Worm (Caenorhabditis elegans) whole organism, L3 larva: Measurements from ENCODE around the gene R151.8.

Experiments
- R02D3.7 ChIP-seq: fragments of 150-350 bp; optimal IDR thresholded peaks from 2 replicates; lab custom pipeline; 2014; ENCODE audit warnings: missing biosample characterization, missing genetic modification characterization
- ZK546.5 ChIP-seq: sonication (generic microtip); optimal IDR thresholded peaks from 2 replicates; lab custom pipeline; 2017; ENCODE audit warnings: missing biosample characterization, missing genetic modification characterization
- ama-1 ChIP-seq: fragments of 150-350 bp; optimal IDR thresholded peaks from 2 replicates; lab custom pipeline; 2018
- ceh-16 ChIP-seq: sonication (generic microtip); optimal IDR thresholded peaks from 2 replicates; lab custom pipeline; 2017; ENCODE audit warnings: missing biosample characterization, missing genetic modification characterization
- ceh-28 ChIP-seq: fragments of 150-350 bp; optimal IDR thresholded peaks from 2 replicates; lab custom pipeline; 2014; ENCODE audit warnings: missing biosample characterization, missing genetic modification reagents, missing genetic modification characterization
- ceh-82 ChIP-seq: fragments of 150-350 bp; optimal IDR thresholded peaks from 2 replicates; lab custom pipeline; 2014; ENCODE audit warnings: missing biosample characterization, missing genetic modification characterization
- ceh-9 ChIP-seq: sonication (generic microtip); optimal IDR thresholded peaks from 2 replicates; lab custom pipeline; 2018; ENCODE audit warnings: missing biosample characterization, missing genetic modification characterization
- daf-12 ChIP-seq: fragments of 150-350 bp; optimal IDR thresholded peaks from 2 replicates; lab custom pipeline; 2014; ENCODE audit warnings: missing biosample characterization, missing genetic modification reagents, missing genetic modification characterization
- egl-5 ChIP-seq: fragments of 150-350 bp; optimal IDR thresholded peaks from 2 replicates; lab custom pipeline; 2017; ENCODE audit warnings: missing biosample characterization, missing genetic modification reagents, missing genetic modification characterization, inconsistent platforms
- elt-1 ChIP-seq: fragments of 150-350 bp; optimal IDR thresholded peaks from 2 replicates; lab custom pipeline; 2014; ENCODE audit warnings: missing biosample characterization, missing genetic modification characterization
- elt-2 ChIP-seq: sonication (generic microtip); optimal IDR thresholded peaks from 2 replicates; lab custom pipeline; 2016; ENCODE audit warnings: missing genetic modification reagents, mild to moderate bottlenecking, missing genetic modification characterization, missing compliant biosample characterization
- elt-3 ChIP-seq, 3 experiments: fragments of 150-350 bp in 1 of 3; sonication (generic microtip) in 2 of 3; optimal IDR thresholded peaks; 2 replicates in 2 of 3; 4 replicates in 1 of 3; lab custom pipeline; 2014 to 2017; ENCODE audit warnings: missing biosample characterization in 3 of 3, missing genetic modification characterization in 3 of 3
- fkh-2 ChIP-seq: fragments of 150-350 bp; optimal IDR thresholded peaks from 2 replicates; lab custom pipeline; 2014; ENCODE audit warnings: missing biosample characterization, missing genetic modification reagents, missing genetic modification characterization
- fos-1 ChIP-seq: fragments of 150-350 bp; optimal IDR thresholded peaks from 2 replicates; lab custom pipeline; 2014; ENCODE audit warnings: missing biosample characterization, missing genetic modification characterization
- jun-1 ChIP-seq: fragments of 150-350 bp; optimal IDR thresholded peaks from 2 replicates; lab custom pipeline; 2014; ENCODE audit warnings: missing biosample characterization, missing genetic modification reagents, missing genetic modification characterization
- lin-15B ChIP-seq: fragments of 150-350 bp; optimal IDR thresholded peaks from 2 replicates; lab custom pipeline; 2014; ENCODE audit warnings: missing biosample characterization, missing genetic modification characterization
- lin-39 ChIP-seq: fragments of 150-350 bp; optimal IDR thresholded peaks from 2 replicates; lab custom pipeline; 2018; ENCODE audit warnings: missing biosample characterization, missing genetic modification reagents, missing genetic modification characterization
- mml-1 ChIP-seq: fragments of 150-350 bp; sonication (generic microtip); optimal IDR thresholded peaks from 3 replicates; lab custom pipeline; 2014; ENCODE audit warnings: missing biosample characterization, missing genetic modification characterization
- nfya-1 ChIP-seq: sonication (generic microtip); optimal IDR thresholded peaks from 2 replicates; lab custom pipeline; 2017; ENCODE audit warnings: missing genetic modification characterization, mild to moderate bottlenecking, missing compliant biosample characterization, antibody characterized with exemption, moderate library complexity; ENCODE audit not compliant: insufficient read depth
- nhr-11 ChIP-seq: fragments of 150-350 bp; optimal IDR thresholded peaks from 2 replicates; lab custom pipeline; 2014; ENCODE audit warnings: missing biosample characterization, missing genetic modification characterization
- nhr-12 ChIP-seq: fragments of 150-350 bp; optimal IDR thresholded peaks from 2 replicates; lab custom pipeline; 2014; ENCODE audit warnings: missing biosample characterization, missing genetic modification characterization
- nhr-237 ChIP-seq: fragments of 150-350 bp; optimal IDR thresholded peaks from 2 replicates; lab custom pipeline; 2014; ENCODE audit warnings: missing biosample characterization, missing genetic modification characterization
- nhr-25 ChIP-seq: sonication (generic microtip); optimal IDR thresholded peaks from 2 replicates; lab custom pipeline; 2017; ENCODE audit warnings: missing biosample characterization, missing genetic modification characterization
- nhr-28 ChIP-seq: fragments of 150-350 bp; optimal IDR thresholded peaks from 2 replicates; lab custom pipeline; 2014; ENCODE audit warnings: missing biosample characterization, missing genetic modification characterization
- nhr-67 ChIP-seq: fragments of 150-350 bp; optimal IDR thresholded peaks from 2 replicates; lab custom pipeline; 2014; ENCODE audit warnings: missing biosample characterization, missing genetic modification characterization
- nhr-76 ChIP-seq: fragments of 150-350 bp; sonication (generic microtip); optimal IDR thresholded peaks from 5 replicates; lab custom pipeline; 2014; ENCODE audit warnings: missing biosample characterization, missing genetic modification characterization
- nhr-77 ChIP-seq: fragments of 150-350 bp; optimal IDR thresholded peaks from 2 replicates; lab custom pipeline; 2014; ENCODE audit warnings: missing biosample characterization, missing genetic modification characterization
- pha-4 ChIP-seq: fragments of 150-350 bp; optimal IDR thresholded peaks from 2 replicates; lab custom pipeline; 2014; ENCODE audit warnings: missing biosample characterization, missing genetic modification reagents, missing genetic modification characterization
- pqm-1 ChIP-seq: fragments of 150-350 bp; optimal IDR thresholded peaks from 2 replicates; lab custom pipeline; 2017; ENCODE audit warnings: missing biosample characterization, missing genetic modification characterization, inconsistent platforms
- sea-2 ChIP-seq: fragments of 150-350 bp; sonication (generic microtip); optimal IDR thresholded peaks from 4 replicates; lab custom pipeline; 2014; ENCODE audit warnings: missing biosample characterization, missing genetic modification reagents, missing genetic modification characterization
- skn-1 ChIP-seq: fragments of 150-350 bp; optimal IDR thresholded peaks from 2 replicates; lab custom pipeline; 2014; ENCODE audit warnings: missing biosample characterization, missing genetic modification characterization
- snpc-4 ChIP-seq: fragments of 150-350 bp; optimal IDR thresholded peaks from 2 replicates; lab custom pipeline; 2014; ENCODE audit warnings: missing biosample characterization, missing genetic modification characterization
- tbx-2 ChIP-seq: sonication (generic microtip); optimal IDR thresholded peaks from 2 replicates; lab custom pipeline; 2016; ENCODE audit warnings: mild to moderate bottlenecking, missing genetic modification characterization, missing compliant biosample characterization
- unc-39 ChIP-seq: sonication (generic microtip); optimal IDR thresholded peaks from 4 replicates; lab custom pipeline; 2017; ENCODE audit warnings: missing biosample characterization, missing genetic modification characterization
- unc-62 ChIP-seq: fragments of 150-350 bp; sonication (generic microtip); optimal IDR thresholded peaks from 4 replicates; lab custom pipeline; 2014; ENCODE audit warnings: missing biosample characterization, missing genetic modification reagents, missing genetic modification characterization
- zag-1 ChIP-seq: fragments of 150-350 bp; optimal IDR thresholded peaks from 2 replicates; lab custom pipeline; 2014; ENCODE audit warnings: missing biosample characterization, missing genetic modification characterization

R151.8 gene

DNA sequence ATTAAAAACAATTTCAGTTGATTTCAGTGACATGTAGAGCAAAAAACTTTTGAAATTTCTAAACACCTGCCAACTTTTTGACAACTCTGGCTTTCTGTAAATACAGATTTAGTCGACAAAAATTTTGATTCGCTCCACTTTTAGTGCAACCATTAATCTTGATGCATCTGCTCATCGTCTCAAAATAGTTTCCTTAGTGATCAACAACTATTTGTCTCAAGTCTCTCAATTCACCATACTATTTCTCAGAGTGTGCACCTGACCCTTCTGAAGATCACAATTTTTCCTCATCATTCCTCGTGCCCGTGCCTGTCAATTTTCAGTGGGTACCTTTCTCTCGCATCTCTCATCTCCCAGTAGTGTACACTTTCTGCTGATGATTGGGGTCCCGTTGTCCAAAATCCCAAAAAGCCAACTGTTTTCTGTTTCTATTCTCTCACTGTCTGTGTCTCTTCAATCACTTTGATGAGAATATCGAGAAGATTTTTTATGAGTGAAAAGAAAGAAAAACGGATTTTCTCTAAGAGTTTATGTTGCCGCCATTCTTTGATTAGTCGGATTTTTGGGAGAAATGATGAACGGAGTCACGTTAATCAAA lies 12.6 kb downstream of the R151.8 start:
- TF ChIP-seq nhr-11: peak; percentile 12
- peak; percentile 34 for TF ChIP-seq nfya-1 (tag; lab: Kevin White, UChicago)
- no peak for TF ChIP-seq ama-1 (lab: Kevin White, UChicago)
- TF ChIP-seq elt-1 (tag; lab: Kevin White, UChicago): no peak
- no peak for TF ChIP-seq elt-3 (tag; optimal IDR thresholded peaks at IDR 0.05; lab: Kevin White, UChicago)
- no peak for TF ChIP-seq nhr-28 (tag; lab: Kevin White, UChicago)
- peak; percentile 33 for TF ChIP-seq fkh-2 (tag; lab: Kevin White, UChicago)
- TF ChIP-seq tbx-2 (tag; lab: Kevin White, UChicago): no peak
- TF ChIP-seq ceh-82 (tag; lab: Kevin White, UChicago): no peak
- peak; percentile 48 for TF ChIP-seq unc-62 (GFP tag; lab: Kevin White, UChicago)
- TF ChIP-seq lin-39: no peak
- no peak for TF ChIP-seq elt-2 (tag; lab: Kevin White, UChicago)
- TF ChIP-seq egl-5: peak; percentile 3
- peak; percentile 38 for TF ChIP-seq lin-15B (tag; lab: Kevin White, UChicago)
- TF ChIP-seq nhr-12 (tag; lab: Kevin White, UChicago): no peak

DNA sequence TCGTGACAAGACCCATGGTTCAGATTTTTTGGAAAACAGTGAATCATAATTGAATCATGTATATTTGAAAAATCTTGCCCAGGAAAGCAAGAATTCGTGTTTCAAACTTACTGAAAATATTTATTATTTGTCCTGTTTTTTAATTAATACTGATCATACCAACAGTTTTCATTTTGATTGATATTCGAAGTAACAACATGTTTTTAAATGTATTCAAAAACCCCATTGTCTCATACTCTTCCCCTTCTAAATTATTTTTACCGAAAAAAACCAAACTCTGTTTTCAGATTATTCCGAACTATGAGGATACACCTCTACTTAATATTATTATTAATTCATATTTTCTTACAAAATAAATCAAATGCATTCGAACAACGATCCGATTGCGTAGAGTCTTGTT lies 13.4 kb downstream of the R151.8 start, which contains the start of gene R151.1:
Gene R151.1 (plus strand): TSS at position 301 of the 400 bp plus-strand sequence.
- no peak for TF ChIP-seq elt-2 (tag; lab: Kevin White, UChicago)
- TF ChIP-seq unc-39 (tag; lab: Kevin White, UChicago): no peak
- no peak for TF ChIP-seq nhr-237 (tag; lab: Kevin White, UChicago)
- no peak for TF ChIP-seq nhr-77
- TF ChIP-seq nhr-76 (tag; lab: Kevin White, UChicago): no peak
- TF ChIP-seq pqm-1 (tag; lab: Kevin White, UChicago): no peak
- TF ChIP-seq tbx-2 (tag; lab: Kevin White, UChicago): no peak
- TF ChIP-seq nhr-25 (tag; lab: Kevin White, UChicago): no peak

DNA sequence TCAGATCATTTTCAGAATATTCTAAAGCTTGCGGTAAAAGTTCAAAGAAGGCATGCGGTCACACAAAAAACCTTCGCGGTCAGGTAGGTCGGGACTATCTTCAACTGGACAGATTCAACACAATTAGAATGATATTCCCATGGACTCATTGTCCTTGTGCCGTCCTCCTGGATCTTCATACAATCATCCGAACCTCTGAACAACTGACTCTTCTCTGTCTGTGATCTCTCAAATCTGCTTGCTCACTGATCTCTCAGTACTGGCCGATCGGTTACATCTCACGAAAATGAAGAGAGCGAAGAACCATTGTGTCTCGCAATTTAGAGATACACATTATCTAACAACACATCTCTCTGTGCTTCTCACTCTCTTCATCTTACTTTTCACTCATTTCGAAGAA lies 14.1 kb downstream of the R151.8 start:
- TF ChIP-seq lin-39 (peak; percentile 16), mml-1 (tag; lab: Kevin White, UChicago) (no peak)

DNA sequence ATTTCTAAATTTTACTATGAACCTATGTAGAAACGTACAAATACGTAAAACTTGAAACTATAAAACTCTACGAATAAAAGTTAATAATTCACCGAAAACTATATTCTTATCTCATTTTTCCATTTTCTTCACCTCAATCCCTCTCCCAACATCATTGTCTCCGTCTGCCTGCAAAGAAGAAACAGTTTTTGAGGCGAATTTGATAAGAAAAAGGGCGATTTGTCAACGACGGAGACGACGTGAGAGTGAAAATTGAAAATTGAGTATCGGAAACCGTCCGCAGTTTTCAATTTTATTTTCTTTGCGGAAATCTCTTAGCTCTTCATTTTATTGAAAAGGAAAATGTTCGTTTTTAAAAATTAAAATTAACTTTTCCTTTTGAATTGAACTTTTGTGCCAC lies 17.6 kb downstream of the R151.8 start:
- peak; percentile 81 for TF ChIP-seq pqm-1 (tag; lab: Kevin White, UChicago)
- TF ChIP-seq elt-2 (tag; lab: Kevin White, UChicago): peak; percentile 61
- TF ChIP-seq ceh-9 (tag; lab: Kevin White, UChicago): no peak
- TF ChIP-seq, all 47 proteins: peak for 2

DNA sequence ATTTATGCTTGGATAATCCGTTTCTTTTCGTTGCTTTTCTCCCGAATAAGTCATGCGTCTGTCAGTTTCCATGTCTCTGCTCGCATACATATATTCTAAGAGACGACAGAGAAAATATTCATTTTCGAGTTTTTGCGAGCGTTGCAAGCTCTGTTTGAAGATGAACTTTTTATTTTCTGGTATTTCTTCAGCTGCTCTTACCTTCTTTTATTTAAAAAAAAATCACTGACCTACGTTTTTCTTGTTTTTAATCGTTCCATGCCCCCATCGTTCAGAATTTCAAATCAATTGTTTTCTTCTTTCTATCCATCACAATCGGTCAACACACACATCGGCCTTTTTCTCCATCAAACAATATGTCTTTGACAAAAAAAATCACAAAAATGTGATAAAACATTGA lies 19.1 kb downstream of the R151.8 start:
- TF ChIP-seq ceh-16 (tag; lab: Kevin White, UChicago) (no peak), ceh-9 (tag; lab: Kevin White, UChicago) (no peak), elt-3 (tag; optimal IDR thresholded peaks at IDR 0.05; lab: Kevin White, UChicago) (no peak), jun-1 (tag; lab: Kevin White, UChicago) (no peak), R02D3.7 (tag; lab: Kevin White, UChicago) (no peak), pqm-1 (tag; lab: Kevin White, UChicago) (no peak), lin-15B (tag; lab: Kevin White, UChicago) (no peak), nfya-1 (tag; lab: Kevin White, UChicago) (no peak)

DNA sequence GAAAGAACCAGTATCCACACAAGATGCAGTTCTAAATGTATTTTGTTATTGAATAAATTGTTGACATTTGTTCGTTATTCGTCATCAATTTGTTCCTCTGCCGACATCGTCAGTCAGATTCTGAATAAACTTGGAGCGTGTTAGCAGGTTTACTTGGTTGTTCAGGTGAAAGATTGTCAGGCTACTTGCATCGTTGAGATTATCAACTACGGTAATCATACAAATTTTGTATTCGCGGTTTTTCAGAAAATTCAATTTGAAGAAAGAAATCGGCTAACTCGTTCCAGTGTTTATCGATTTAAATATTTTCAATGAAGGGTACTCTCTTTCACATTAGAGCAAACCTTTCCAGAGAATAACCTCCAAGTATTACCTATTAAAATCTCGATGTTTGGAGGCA lies 19.9 kb downstream of the R151.8 start, which contains the start of gene R151.2:
Gene R151.2 (plus strand): TSS at position 247 of the 400 bp plus-strand sequence.
- no peak for TF ChIP-seq nhr-11
- TF ChIP-seq ceh-9 (tag; lab: Kevin White, UChicago): no peak
- no peak for TF ChIP-seq elt-2 (tag; lab: Kevin White, UChicago)
- TF ChIP-seq fos-1 (tag; lab: Kevin White, UChicago): peak; percentile 10
- TF ChIP-seq unc-62 (GFP tag; lab: Kevin White, UChicago): no peak

DNA sequence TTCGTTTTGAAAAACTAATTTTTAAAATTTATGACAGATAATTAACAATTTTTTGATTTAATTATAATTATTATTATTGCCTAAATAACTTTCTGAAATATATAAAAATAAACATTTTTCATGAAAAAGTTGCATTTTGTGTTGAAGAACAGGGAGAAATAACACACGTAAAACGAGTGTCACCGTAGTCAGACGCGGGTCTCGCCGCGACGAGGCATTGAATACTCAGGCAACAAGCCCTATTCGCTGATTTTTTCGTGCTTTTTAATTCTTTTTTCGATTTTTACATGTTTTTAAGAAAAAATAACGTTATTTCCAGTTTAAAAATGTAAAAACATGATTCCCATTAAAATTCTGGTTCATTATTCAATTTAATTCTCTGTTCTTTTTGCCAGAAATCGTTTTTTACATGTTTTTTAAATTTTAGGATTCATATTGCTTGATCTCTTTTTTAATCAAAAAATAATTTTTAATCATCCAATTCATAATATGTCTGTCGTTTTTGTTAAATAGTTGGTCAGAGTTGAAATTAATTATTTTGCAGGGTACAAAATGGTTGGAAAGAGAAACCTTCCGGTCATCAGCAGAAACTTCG lies 21.6 kb downstream of the R151.8 start, which contains the start of gene rpl-6:
Gene rpl-6 (plus strand): TSS at position 545 of the 595 bp plus-strand sequence.
- TF ChIP-seq sea-2: no peak
- no peak for TF ChIP-seq ceh-9 (tag; lab: Kevin White, UChicago)
- TF ChIP-seq nhr-67 (tag; lab: Kevin White, UChicago): no peak
- peak; percentile 67 for TF ChIP-seq pqm-1 (tag; lab: Kevin White, UChicago)
- peak; percentile 77 for TF ChIP-seq skn-1
- no peak for TF ChIP-seq ceh-82 (tag; lab: Kevin White, UChicago)
- peak; percentile 22 for TF ChIP-seq ZK546.5 (tag; lab: Kevin White, UChicago)
- TF ChIP-seq zag-1 (tag; lab: Kevin White, UChicago): no peak
- TF ChIP-seq pha-4 (tag; lab: Kevin White, UChicago): peak; percentile 98
- peak; percentile 48 for TF ChIP-seq snpc-4
- TF ChIP-seq nhr-237 (tag; lab: Kevin White, UChicago): no peak
- peak; percentile 73 for TF ChIP-seq lin-39
- peak; percentile 18 for TF ChIP-seq elt-1 (tag; lab: Kevin White, UChicago)
- peak; percentile 21 for TF ChIP-seq ceh-16 (tag; lab: Kevin White, UChicago)
- peak; percentile 60 for TF ChIP-seq ceh-28 (tag; lab: Kevin White, UChicago)
- no peak for TF ChIP-seq daf-12 (tag; lab: Kevin White, UChicago)
- peak; percentile 59 for TF ChIP-seq ama-1 (lab: Kevin White, UChicago)
- TF ChIP-seq tbx-2 (tag; lab: Kevin White, UChicago): peak; percentile 37
- TF ChIP-seq egl-5: peak; percentile 66
- TF ChIP-seq nhr-77: no peak
- no peak for TF ChIP-seq nhr-28 (tag; lab: Kevin White, UChicago)
